Fruit fly (Drosophila melanogaster) whole organism, larva: ENCODE measurements around the gene CG2200.

ENCODE experiments used
- noc ChIP-seq: fragments of 200-800 bp; sonication (Bioruptor generic); optimal IDR thresholded peaks from 3 replicates; lab custom pipeline; 2019; ENCODE audit warnings: missing biosample characterization, mild to moderate bottlenecking, missing genetic modification characterization, moderate library complexity

Gene CG2200

dm6 chrX:13112238-13112829 is 18.2 kb downstream of the CG2200 start, which contains the start of gene Chpf:
Gene Chpf, minus strand, starts transcription at chrX:13112462.
- TF ChIP-seq noc (tag; lab: Kevin White, UChicago) = no peak

- TF ChIP-seq noc (tag; lab: Kevin White, UChicago) = no peak
These were observed 19.8 kb downstream of the CG2200 start for dm6 chrX:13113863-13114407.

- no peak for TF ChIP-seq noc (tag; lab: Kevin White, UChicago)
These were observed 20.8 kb downstream of the CG2200 start, which contains the start of gene CG42237 for dm6 chrX:13114861-13115260. Gene CG42237, plus strand, starts transcription at chrX:13115131.

dm6 chrX:13116438-13117243 is 22.5 kb downstream of the CG2200 start:
- TF ChIP-seq noc (tag; lab: Kevin White, UChicago) = no peak

- no peak for TF ChIP-seq noc (tag; lab: Kevin White, UChicago)
These were observed 31.5 kb downstream of the CG2200 start for dm6 chrX:13125559-13125958.

DNA sequence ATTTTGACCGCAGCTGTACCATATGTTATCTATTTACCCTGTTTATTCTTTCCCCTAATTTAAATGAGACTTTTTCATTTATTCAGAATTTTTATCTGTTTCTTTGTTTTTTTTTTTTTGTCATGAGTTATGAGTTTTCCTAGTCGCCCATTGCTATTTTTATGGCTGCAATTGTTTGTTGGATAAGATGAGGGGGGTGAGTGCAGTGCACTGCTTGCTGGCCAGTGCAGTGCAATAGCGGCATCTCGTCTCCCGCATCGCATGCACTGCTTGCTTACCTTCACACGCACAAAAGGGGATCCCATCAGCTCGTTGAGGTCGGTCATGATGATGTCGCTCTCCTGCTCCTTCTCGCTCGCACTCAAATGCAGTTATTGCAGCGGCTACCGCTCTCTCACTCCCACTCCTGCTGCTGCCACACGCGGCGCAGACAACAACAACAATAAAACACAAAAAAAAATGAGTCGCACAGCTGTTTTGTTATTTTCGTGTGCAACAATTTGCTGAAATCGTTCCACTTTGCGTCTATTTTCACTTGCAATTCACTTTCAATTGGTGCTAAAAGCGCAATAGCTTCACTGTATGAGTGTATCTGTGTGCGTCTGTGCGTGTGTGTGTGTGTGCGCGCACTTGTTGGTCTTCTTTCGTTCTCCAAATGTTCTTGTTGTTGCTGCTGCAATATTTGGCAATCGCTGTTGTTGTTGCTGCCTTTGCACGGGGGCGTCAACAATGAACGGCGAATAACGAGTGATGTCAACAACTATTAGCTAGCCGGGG is 34.1 kb downstream of the CG2200 start:
- TF ChIP-seq noc (tag; lab: Kevin White, UChicago) = no peak

DNA sequence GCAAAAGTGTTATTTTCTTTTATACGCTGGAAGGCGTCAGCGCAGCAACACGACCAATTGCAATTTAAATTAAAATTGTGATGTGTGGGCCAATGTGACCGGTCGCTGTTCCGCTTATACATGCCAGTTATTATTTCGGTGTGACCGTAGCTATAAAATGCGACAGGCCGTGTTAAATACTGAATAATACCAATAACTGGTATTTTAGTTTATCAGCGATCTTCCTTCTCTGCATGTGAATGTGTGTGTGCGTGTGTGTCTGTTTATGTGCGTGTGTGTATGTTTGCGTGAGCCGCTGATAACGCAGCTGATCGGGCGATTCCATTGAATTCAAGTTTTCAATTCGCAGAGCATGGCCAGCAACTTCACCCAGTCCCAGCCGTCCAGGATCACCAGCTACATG is 34.7 kb downstream of the CG2200 start, which contains the start of the genes CG32638, CG15717 and MFS10:
TSS of gene CG32638 (minus strand) at position 45 of the 403 bp plus-strand sequence.
TSS of gene CG15717 (plus strand) at position 203 of the 403 bp plus-strand sequence.
TSS of gene MFS10 (plus strand) at position 269 of the 403 bp plus-strand sequence.
- TF ChIP-seq noc (tag; lab: Kevin White, UChicago) = no peak

dm6 chrX:13130175-13130822 is 36.2 kb downstream of the CG2200 start:
- TF ChIP-seq noc (tag; lab: Kevin White, UChicago) = peak; percentile 63

DNA sequence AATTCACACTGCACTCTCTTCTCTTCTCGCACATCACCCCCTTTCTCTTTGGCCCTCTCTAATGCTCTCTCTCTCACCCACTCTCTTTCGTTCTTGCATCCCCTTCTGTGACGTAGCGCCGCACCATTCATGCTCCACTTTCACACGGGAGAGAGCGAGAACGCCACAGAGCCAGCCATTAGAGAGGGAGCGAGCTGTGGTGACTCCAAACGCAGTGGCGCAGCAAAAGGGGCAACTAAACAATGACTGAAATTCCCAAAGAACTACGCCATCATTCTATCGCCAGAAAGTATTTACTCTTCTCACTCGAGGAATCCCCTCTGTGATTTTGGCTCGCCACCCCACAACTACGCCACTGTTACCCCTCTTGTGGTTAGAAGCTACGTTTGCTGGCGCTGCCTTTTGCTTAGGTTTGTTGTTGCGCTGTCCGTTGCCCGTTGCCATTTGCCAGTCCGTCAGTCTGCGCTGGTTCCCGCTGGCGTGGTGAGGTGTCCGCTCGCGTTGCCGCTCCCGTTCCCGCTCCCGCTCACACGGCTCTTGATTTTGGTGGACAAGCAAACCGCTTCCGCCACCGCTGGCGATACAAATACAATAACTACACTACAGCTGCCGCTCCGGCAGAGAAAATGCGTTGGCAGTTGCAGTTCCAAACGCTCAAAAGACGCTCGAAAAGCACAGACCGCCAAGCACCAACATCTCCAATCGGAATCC is 37.1 kb downstream of the CG2200 start:
- peak; percentile 99 for TF ChIP-seq noc (tag; lab: Kevin White, UChicago)

- no peak for TF ChIP-seq noc (tag; lab: Kevin White, UChicago)
These were observed 40.7 kb downstream of the CG2200 start for dm6 chrX:13134811-13135210.

DNA sequence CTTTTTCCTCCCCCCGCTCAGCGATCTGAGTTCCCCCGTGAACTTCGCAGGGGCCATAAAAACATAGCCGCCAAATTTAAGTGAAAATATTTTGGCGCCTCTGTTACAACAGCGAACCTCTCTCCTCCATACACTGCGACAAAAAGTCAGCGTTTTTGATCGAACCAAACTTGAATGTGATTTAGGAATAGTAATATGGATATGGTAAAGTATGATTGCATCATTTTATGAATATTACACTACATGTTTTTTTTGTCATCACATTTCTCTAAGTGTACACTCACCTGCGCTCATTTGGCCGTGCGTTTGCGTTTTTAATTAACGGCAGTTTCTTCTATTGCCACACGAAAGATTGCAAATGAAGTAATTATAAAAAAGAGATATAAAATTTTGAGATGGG is 41.6 kb downstream of the CG2200 start:
- peak; percentile 13 for TF ChIP-seq noc (tag; lab: Kevin White, UChicago)

DNA sequence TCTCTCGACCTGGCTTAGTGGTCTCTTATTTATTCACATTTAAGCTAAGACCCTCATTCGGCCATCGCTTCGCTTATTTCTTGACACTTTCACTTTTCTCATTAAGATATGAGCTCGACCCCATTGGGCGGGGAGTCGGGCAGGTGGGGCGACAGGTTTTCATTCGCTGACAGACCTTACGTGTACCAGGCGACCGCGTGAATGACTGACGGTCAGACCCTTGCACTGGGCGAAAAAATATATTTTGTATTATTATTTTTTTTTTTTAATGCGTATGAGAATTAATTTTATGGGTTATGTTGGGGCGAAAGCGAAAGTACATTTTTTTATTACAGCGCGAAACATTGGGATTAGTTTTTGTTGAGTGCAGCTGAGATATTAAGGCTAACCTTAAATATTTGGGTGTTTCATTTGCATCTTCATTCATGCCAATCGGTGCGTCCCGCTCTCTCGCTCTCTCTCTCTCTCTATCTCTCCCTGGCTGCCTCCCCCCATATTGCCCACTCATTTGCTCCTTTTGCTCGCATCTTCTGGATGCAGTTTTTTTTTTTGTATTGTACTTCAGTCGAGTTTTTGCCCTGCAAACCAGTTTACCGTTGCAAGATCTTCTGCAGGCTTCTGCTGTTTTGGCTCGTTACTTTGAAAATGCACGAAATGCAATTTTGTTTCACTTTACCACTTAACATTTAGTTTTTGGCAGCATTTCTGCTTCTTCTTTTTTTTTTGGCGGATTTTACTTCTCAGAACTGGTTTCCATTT is 43.0 kb downstream of the CG2200 start:
- TF ChIP-seq noc (tag; lab: Kevin White, UChicago) = no peak

DNA sequence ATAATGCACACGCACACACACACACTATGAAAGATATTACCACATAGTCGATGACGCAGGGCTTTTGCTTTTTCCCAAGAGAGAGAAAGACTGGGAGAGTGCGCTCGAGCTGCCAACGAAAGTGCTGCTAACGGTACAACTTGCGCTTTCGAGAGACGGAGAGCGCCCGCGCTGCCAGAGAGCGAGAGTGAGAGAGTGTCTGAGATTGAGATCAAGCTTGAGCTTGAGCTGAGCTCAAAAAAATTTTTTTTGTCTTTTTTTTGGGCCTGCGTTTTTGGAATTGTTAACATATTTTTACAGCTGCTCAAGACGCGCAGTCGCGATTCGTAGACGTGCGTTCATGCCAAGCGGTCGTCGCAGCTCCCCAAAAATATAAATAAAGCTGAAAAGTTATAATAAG is 44.8 kb downstream of the CG2200 start, which contains the start of gene CG32645:
TSS of gene CG32645 (plus strand) at position 313 of the 400 bp plus-strand sequence.
- no peak for TF ChIP-seq noc (tag; lab: Kevin White, UChicago)
